Worm (Caenorhabditis elegans) whole organism, mixed stage, embryonic: ENCODE data around the gene chil-21.

Source experiments
- ceh-43 ChIP-seq: fragments of 200-800 bp; sonication (Bioruptor generic); optimal IDR thresholded peaks from 2 replicates; lab custom pipeline; 2018; ENCODE audit warnings: mild to moderate bottlenecking, missing genetic modification characterization, moderate library complexity, missing compliant biosample characterization
- ces-1 ChIP-seq: fragments of 150-350 bp; optimal IDR thresholded peaks from 2 replicates; lab custom pipeline; 2014; ENCODE audit warnings: missing biosample characterization, missing genetic modification reagents, missing genetic modification characterization
- flh-1 ChIP-seq: fragments of 200-800 bp; sonication (Bioruptor generic); optimal IDR thresholded peaks from 2 replicates; lab custom pipeline; 2018; ENCODE audit warnings: mild to moderate bottlenecking, missing genetic modification characterization, moderate library complexity, missing compliant biosample characterization
- nhr-76 ChIP-seq: sonication (generic microtip); optimal IDR thresholded peaks from 2 replicates; lab custom pipeline; 2017; ENCODE audit warnings: missing biosample characterization, missing genetic modification characterization
- pha-4 ChIP-seq: fragments of 150-350 bp; optimal IDR thresholded peaks from 2 replicates; lab custom pipeline; 2018; ENCODE audit warnings: missing biosample characterization, missing genetic modification reagents, missing genetic modification characterization
- snpc-4 ChIP-seq: fragments of 150-350 bp; optimal IDR thresholded peaks from 2 replicates; lab custom pipeline; 2014; ENCODE audit warnings: missing biosample characterization, missing genetic modification characterization
- unc-62 ChIP-seq: fragments of 150-350 bp; optimal IDR thresholded peaks from 2 replicates; lab custom pipeline; 2014; ENCODE audit warnings: missing biosample characterization, missing genetic modification reagents, missing genetic modification characterization

DNA sequence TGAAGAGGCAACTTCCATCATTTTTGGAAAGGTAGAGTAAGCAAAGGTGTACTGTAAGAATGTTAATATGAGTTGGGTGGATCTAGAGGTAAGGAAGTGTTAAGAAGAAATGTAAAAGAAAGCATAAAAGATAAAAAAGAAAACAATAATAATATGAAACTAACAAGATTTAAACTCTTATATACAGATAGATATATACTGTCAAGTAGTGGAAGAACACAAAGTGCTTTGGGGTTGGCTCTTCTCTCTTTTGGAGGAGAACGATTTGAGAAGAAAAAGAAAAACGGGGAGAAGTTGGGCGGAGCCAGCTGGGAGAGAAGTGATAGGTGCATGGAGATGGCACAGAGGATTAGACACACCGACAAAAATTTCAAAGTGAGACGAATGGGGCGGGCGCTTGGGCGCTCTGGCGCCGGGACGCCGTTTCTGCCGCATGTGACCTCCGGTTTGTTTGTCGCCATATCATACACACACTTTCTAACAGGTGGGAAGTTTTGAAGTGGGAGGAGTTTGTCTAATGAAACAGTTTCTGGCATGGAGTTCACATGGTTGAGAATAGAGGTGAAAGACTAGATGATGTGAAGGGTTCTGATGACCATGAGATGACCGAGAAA, 25.7 kb upstream of the chil-21 start, which contains the start of gene T19H5.4:
- TF ChIP-seq unc-62 (GFP tag; lab: Kevin White, UChicago) (no peak), snpc-4 (no peak), pha-4 (tag; lab: Kevin White, UChicago) (no peak), ces-1 (GFP tag; lab: Kevin White, UChicago) (no peak), ceh-43 (GFP tag; lab: Kevin White, UChicago) (no peak), nhr-76 (no peak), flh-1 (GFP tag; lab: Kevin White, UChicago) (no peak)
